Worm (Caenorhabditis elegans) whole organism, L4/young adult: Measurements from ENCODE around the gene F54D5.15.

Experiments used
- W03F9.2 ChIP-seq: fragments of 150-350 bp; optimal IDR thresholded peaks from 2 replicates; lab custom pipeline; 2014; ENCODE audit warnings: missing biosample characterization, missing genetic modification characterization
- him-1 ChIP-seq: sonication (generic microtip); optimal IDR thresholded peaks from 2 replicates; lab custom pipeline; 2016; ENCODE audit warnings: missing genotype, missing genetic modification reagents, missing genetic modification characterization, missing compliant biosample characterization

DNA sequence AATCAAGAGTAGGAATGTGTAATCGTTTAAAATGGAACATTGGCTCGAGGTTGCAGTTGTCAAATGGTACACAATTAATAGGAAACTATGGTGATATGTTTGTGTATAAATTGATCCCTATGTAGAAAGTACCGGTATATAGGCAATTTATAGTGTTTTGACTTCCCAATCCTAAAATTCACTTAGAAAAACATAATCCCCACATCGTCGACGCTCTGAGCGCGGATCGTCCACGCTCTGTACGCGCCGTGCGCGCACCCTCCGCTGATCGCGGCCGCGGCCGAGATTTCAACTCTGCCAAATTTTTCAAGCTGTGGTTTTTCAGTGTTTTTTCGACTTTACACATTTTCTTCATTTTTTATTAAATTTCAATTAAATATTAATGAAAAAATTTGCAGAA, 7.7 kb downstream of the F54D5.15 start, which contains the start of gene F54D5.17:
- TF ChIP-seq W03F9.2 (no peak), him-1 (tag; lab: Kevin White, UChicago) (no peak)
